Fruit fly (Drosophila melanogaster): ENCODE measurements around the gene ND-51.
A peak's percentile ranks its signal among the peaks of the same experiment; 100 is the strongest.

ND-51 gene

dm6 chr2L:6078757-6079351, 16.3 kb upstream of the ND-51 start (continued):
- TF ChIP-seq HLHmδ (GFP tag; optimal IDR thresholded peaks at IDR 0.05) (peak; percentile 90), nom (GFP tag; optimal IDR thresholded peaks at IDR 0.05) (peak; percentile 5), CG12155 (GFP tag; optimal IDR thresholded peaks at IDR 0.05) (peak; percentile 96), CG18262 (tag; optimal IDR thresholded peaks at IDR 0.05) (peak; percentile 5), Bgb (GFP tag; IDR thresholded peaks at IDR 0.05; ENCODE audit: partially characterized antibody) (peak; percentile 18; the same call in 1 of the 2 replicates), usp (GFP tag; optimal IDR thresholded peaks at IDR 0.05) (peak; percentile 34), D (optimal IDR thresholded peaks at IDR 0.05) (peak; percentile 50), D (GFP tag; optimal IDR thresholded peaks at IDR 0.05) (peak; percentile 11), CG8478 (optimal IDR thresholded peaks at IDR 0.05) (peak; percentile 75), CG32772 (GFP tag; IDR thresholded peaks at IDR 0.05) (no peak), crol (GFP tag; IDR thresholded peaks at IDR 0.05) (peak; percentile 98), Trl (optimal IDR thresholded peaks at IDR 0.05) (peak; percentile 10 to 83), Trl (GFP tag; optimal IDR thresholded peaks at IDR 0.05) (no peak), prd (optimal IDR thresholded peaks at IDR 0.05) (no peak), prd (GFP tag; IDR thresholded peaks at IDR 0.05) (peak; percentile 18; the same call in 1 of the 3 replicates), Blimp-1 (GFP tag; optimal IDR thresholded peaks at IDR 0.05) (peak; percentile 79), CG5180 (GFP tag; optimal IDR thresholded peaks at IDR 0.05) (peak; percentile 2), CG42726 (GFP tag; IDR thresholded peaks at IDR 0.05; ENCODE audit: partially characterized antibody) (peak; percentile 100), tap (tag; optimal IDR thresholded peaks at IDR 0.05) (no peak), Xbp1 (GFP tag; optimal IDR thresholded peaks at IDR 0.05) (peak; percentile 14), ac (GFP tag; optimal IDR thresholded peaks at IDR 0.05) (peak; percentile 34), abd-A (tag; optimal IDR thresholded peaks at IDR 0.05) (peak; percentile 55), Aef1 (GFP tag; IDR thresholded peaks at IDR 0.05) (no peak), amos (GFP tag; IDR thresholded peaks at IDR 0.05; ENCODE audit: partially characterized antibody) (0 out of 2 replicates have a peak, but pooled peaks have one; percentile 20), otp (GFP tag; IDR thresholded peaks at IDR 0.05) (0 out of 3 replicates have a peak, but pooled peaks have one; percentile 36), Stat92E (GFP tag; optimal IDR thresholded peaks at IDR 0.05) (peak in 1 of 3 experiments; percentile 47), gcm (GFP tag; optimal IDR thresholded peaks at IDR 0.05) (peak; percentile 94), Tbp (GFP tag; optimal IDR thresholded peaks at IDR 0.05) (peak; percentile 57), nerfin-1 (tag; optimal IDR thresholded peaks at IDR 0.05) (peak; percentile 27)

dm6 chr2L:6077632-6078031, 15.1 kb upstream of the ND-51 start:
- TF ChIP-seq da (GFP tag; optimal IDR thresholded peaks at IDR 0.05) = no peak
- TF ChIP-seq Hr51 (GFP tag; optimal IDR thresholded peaks at IDR 0.05) = no peak
- no peak for TF ChIP-seq HLHmδ (GFP tag; optimal IDR thresholded peaks at IDR 0.05)
- no peak for TF ChIP-seq Hmx (GFP tag; optimal IDR thresholded peaks at IDR 0.05)
- no peak for TF ChIP-seq hth (optimal IDR thresholded peaks at IDR 0.05)
- TF ChIP-seq chm (GFP tag; IDR thresholded peaks at IDR 0.05) = no peak

- TF ChIP-seq crol (GFP tag; IDR thresholded peaks at IDR 0.05) (peak; percentile 27; the same call in 1 of the 2 replicates), pros (GFP tag; optimal IDR thresholded peaks at IDR 0.05) (peak; percentile 93), seq (GFP tag; IDR thresholded peaks at IDR 0.05) (peak; percentile 65; the same call in 1 of the 2 replicates), CG6689 (GFP tag; IDR thresholded peaks at IDR 0.05) (peak; percentile 10; the same call in 1 of the 2 replicates), ewg (GFP tag; optimal IDR thresholded peaks at IDR 0.05) (peak; percentile 68), Hr51 (GFP tag; optimal IDR thresholded peaks at IDR 0.05) (no peak), otp (GFP tag; IDR thresholded peaks at IDR 0.05) (0 out of 3 replicates have a peak, but pooled peaks have one; percentile 10), CG13894 (tag; optimal IDR thresholded peaks at IDR 0.05) (peak; percentile 99), gem (tag; optimal IDR thresholded peaks at IDR 0.05) (no peak)
Measured at dm6 chr2L:6076829-6077364, 14.3 kb upstream of the ND-51 start.
